Fruit fly (Drosophila melanogaster): Measurements from ENCODE around the gene Trf4-1.

DNA sequence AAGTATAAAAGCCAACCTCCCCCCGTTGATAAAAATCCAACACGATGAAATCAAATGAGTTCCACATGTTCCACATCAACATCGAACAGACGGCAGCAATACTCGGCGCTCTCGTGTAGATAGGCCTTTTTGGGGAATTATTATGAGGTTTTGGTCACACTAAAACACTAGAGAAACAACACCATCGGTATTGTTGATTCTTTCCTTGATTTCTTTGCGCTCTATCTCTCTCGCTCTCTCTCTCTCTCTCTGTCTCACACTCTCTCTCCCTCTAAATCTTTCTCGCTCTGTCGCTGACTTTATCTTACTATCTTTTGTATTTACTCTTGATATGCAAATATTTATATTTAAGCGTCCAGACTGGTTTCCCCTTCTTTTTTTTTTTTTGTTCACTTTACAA lies 49.4 kb upstream of the Trf4-1 start:
- TF ChIP-seq cyc (GFP tag; optimal IDR thresholded peaks at IDR 0.05) (no peak), CG6163 (GFP tag; IDR thresholded peaks at IDR 0.05) (0 out of 3 replicates have a peak, but pooled peaks have one; percentile 27), Hr38 (GFP tag; optimal IDR thresholded peaks at IDR 0.05) (no peak), CG4318 (GFP tag; optimal IDR thresholded peaks at IDR 0.05) (no peak), Sox14 (GFP tag; optimal IDR thresholded peaks at IDR 0.05) (no peak), Hr39 (GFP tag; optimal IDR thresholded peaks at IDR 0.05) (no peak), CG1621 (tag; optimal IDR thresholded peaks at IDR 0.05) (no peak), Sox102F (GFP tag; optimal IDR thresholded peaks at IDR 0.05) (no peak), Lpt (GFP tag; optimal IDR thresholded peaks at IDR 0.05) (no peak), OdsH (GFP tag; optimal IDR thresholded peaks at IDR 0.05) (no peak), net (GFP tag; optimal IDR thresholded peaks at IDR 0.05) (no peak), CG11294 (GFP tag; IDR thresholded peaks at IDR 0.05) (no peak), CG16779 (tag; optimal IDR thresholded peaks at IDR 0.05) (no peak)
